Worm (Caenorhabditis elegans) whole organism, L3 larva: Measurements from ENCODE around the gene Y41C4A.9.

Experiments used
- R02D3.7 ChIP-seq: fragments of 150-350 bp; optimal IDR thresholded peaks from 2 replicates; lab custom pipeline; 2014; ENCODE audit warnings: missing biosample characterization, missing genetic modification characterization
- egl-27 ChIP-seq: sonication (generic microtip); optimal IDR thresholded peaks from 4 replicates; lab custom pipeline; 2017; ENCODE audit warnings: missing biosample characterization, missing genetic modification reagents, missing genetic modification characterization
- fkh-10 ChIP-seq: sonication (generic microtip); optimal IDR thresholded peaks from 2 replicates; lab custom pipeline; 2017; ENCODE audit warnings: missing biosample characterization, missing genetic modification reagents, missing genetic modification characterization
- jun-1 ChIP-seq: fragments of 150-350 bp; optimal IDR thresholded peaks from 2 replicates; lab custom pipeline; 2014; ENCODE audit warnings: missing biosample characterization, missing genetic modification reagents, missing genetic modification characterization
- nhr-11 ChIP-seq: fragments of 150-350 bp; optimal IDR thresholded peaks from 2 replicates; lab custom pipeline; 2014; ENCODE audit warnings: missing biosample characterization, missing genetic modification characterization
- nhr-237 ChIP-seq: fragments of 150-350 bp; optimal IDR thresholded peaks from 2 replicates; lab custom pipeline; 2014; ENCODE audit warnings: missing biosample characterization, missing genetic modification characterization
- nhr-28 ChIP-seq: fragments of 150-350 bp; optimal IDR thresholded peaks from 2 replicates; lab custom pipeline; 2014; ENCODE audit warnings: missing biosample characterization, missing genetic modification characterization
- nhr-76 ChIP-seq: fragments of 150-350 bp; sonication (generic microtip); optimal IDR thresholded peaks from 5 replicates; lab custom pipeline; 2014; ENCODE audit warnings: missing biosample characterization, missing genetic modification characterization
- pha-4 ChIP-seq: fragments of 150-350 bp; optimal IDR thresholded peaks from 2 replicates; lab custom pipeline; 2014; ENCODE audit warnings: missing biosample characterization, missing genetic modification reagents, missing genetic modification characterization
- snpc-4 ChIP-seq: fragments of 150-350 bp; optimal IDR thresholded peaks from 2 replicates; lab custom pipeline; 2014; ENCODE audit warnings: missing biosample characterization, missing genetic modification characterization
- unc-62 ChIP-seq: fragments of 150-350 bp; sonication (generic microtip); optimal IDR thresholded peaks from 4 replicates; lab custom pipeline; 2014; ENCODE audit warnings: missing biosample characterization, missing genetic modification reagents, missing genetic modification characterization
- ztf-11 ChIP-seq: fragments of 150-350 bp; optimal IDR thresholded peaks from 2 replicates; lab custom pipeline; 2014; ENCODE audit warnings: missing biosample characterization, missing genetic modification characterization

ce11 chrIII:11742191-11742590, 23.7 kb upstream of the Y41C4A.9 start:
- TF ChIP-seq snpc-4 (tag; lab: Kevin White, UChicago) (no peak), nhr-11 (tag; lab: Kevin White, UChicago) (no peak), unc-62 (GFP tag; lab: Kevin White, UChicago) (no peak), nhr-28 (no peak), R02D3.7 (no peak), egl-27 (tag; lab: Kevin White, UChicago) (no peak), fkh-10 (no peak), ztf-11 (no peak), pha-4 (no peak), nhr-237 (tag; lab: Kevin White, UChicago) (no peak), jun-1 (tag; lab: Kevin White, UChicago) (no peak), nhr-76 (no peak)
